Fruit fly (Drosophila melanogaster) whole organism, prepupa: ENCODE data around the gene Arp10.

Experiments used
- CG10669 ChIP-seq: fragments of 200-800 bp; sonication (Bioruptor generic); optimal IDR thresholded peaks from 3 replicates; lab custom pipeline; 2018; ENCODE audit warnings: missing biosample characterization, mild to moderate bottlenecking, missing genetic modification characterization, moderate library complexity
- CG11762 ChIP-seq: fragments of 200-800 bp; sonication (Bioruptor generic); optimal IDR thresholded peaks from 3 replicates; lab custom pipeline; 2016; ENCODE audit warnings: missing biosample characterization, missing genetic modification characterization; ENCODE audit not compliant: insufficient read depth
- CG1621 ChIP-seq: fragments of 200-800 bp; sonication (Bioruptor generic); optimal IDR thresholded peaks from 3 replicates; lab custom pipeline; 2018; ENCODE audit warnings: missing biosample characterization, mild to moderate bottlenecking, missing genetic modification characterization
- CG16779 ChIP-seq: fragments of 200-800 bp; sonication (Bioruptor generic); optimal IDR thresholded peaks from 3 replicates; lab custom pipeline; 2017; ENCODE audit warnings: missing biosample characterization, mild to moderate bottlenecking, missing genetic modification characterization
- CG32006 ChIP-seq: fragments of 200-800 bp; sonication (Bioruptor generic); optimal IDR thresholded peaks from 3 replicates; lab custom pipeline; 2017; ENCODE audit warnings: missing biosample characterization, mild to moderate bottlenecking, missing genetic modification characterization
- CG34406 ChIP-seq: fragments of 200-800 bp; sonication (Bioruptor generic); optimal IDR thresholded peaks from 3 replicates; lab custom pipeline; 2016; ENCODE audit warnings: missing biosample characterization, missing genetic modification characterization
- CG6276 ChIP-seq: fragments of 200-800 bp; sonication (Bioruptor generic); optimal IDR thresholded peaks from 2 replicates; lab custom pipeline; 2017; ENCODE audit warnings: missing biosample characterization, mild to moderate bottlenecking, missing genetic modification characterization
- OdsH ChIP-seq: fragments of 200-800 bp; sonication (Bioruptor generic); optimal IDR thresholded peaks from 3 replicates; lab custom pipeline; 2016; ENCODE audit warnings: missing biosample characterization, missing genetic modification characterization
- acj6 ChIP-seq: fragments of 200-800 bp; sonication (Bioruptor generic); optimal IDR thresholded peaks from 3 replicates; lab custom pipeline; 2016; ENCODE audit warnings: missing biosample characterization, missing genetic modification characterization
- cyc ChIP-seq: fragments of 200-800 bp; sonication (Bioruptor generic); optimal IDR thresholded peaks from 3 replicates; lab custom pipeline; 2016; ENCODE audit warnings: missing biosample characterization, missing genetic modification characterization
- esn ChIP-seq: fragments of 200-800 bp; sonication (Bioruptor generic); optimal IDR thresholded peaks from 2 replicates; lab custom pipeline; 2016; ENCODE audit warnings: missing biosample characterization, mild to moderate bottlenecking, missing genetic modification characterization, moderate library complexity
- vri ChIP-seq: fragments of 200-800 bp; sonication (Bioruptor generic); optimal IDR thresholded peaks from 3 replicates; lab custom pipeline; 2016; ENCODE audit warnings: missing biosample characterization, mild to moderate bottlenecking, missing genetic modification characterization

dm6 chrX:19651757-19652419 lies 5.9 kb upstream of the Arp10 start, which contains the start of the genes Ranbp21 and Elys:
- TF ChIP-seq vri (GFP tag; lab: Kevin White, UChicago) (no peak), cyc (GFP tag; lab: Kevin White, UChicago) (peak; percentile 71), esn (GFP tag; lab: Kevin White, UChicago) (peak; percentile 58), CG10669 (GFP tag; lab: Kevin White, UChicago) (no peak), CG34406 (GFP tag; lab: Kevin White, UChicago) (peak; percentile 3), CG1621 (tag; lab: Kevin White, UChicago) (peak; percentile 5), CG16779 (tag; lab: Kevin White, UChicago) (no peak), CG6276 (no peak), OdsH (GFP tag; lab: Kevin White, UChicago) (no peak), CG32006 (GFP tag; lab: Kevin White, UChicago) (no peak), acj6 (no peak), CG11762 (GFP tag; lab: Kevin White, UChicago) (no peak)
